Worm (Caenorhabditis elegans): Measurements from ENCODE around the gene snr-3.

- TF ChIP-seq nhr-12 (tag; optimal IDR thresholded peaks at IDR 0.05), result no peak
- TF ChIP-seq unc-62 (GFP tag; optimal IDR thresholded peaks at IDR 0.05), result no peak
- peak; percentile 66 for TF ChIP-seq pha-4 (tag; optimal IDR thresholded peaks at IDR 0.05)
- TF ChIP-seq blmp-1 (tag; optimal IDR thresholded peaks at IDR 0.05), result no peak
- TF ChIP-seq ces-1 (GFP tag; optimal IDR thresholded peaks at IDR 0.05), result no peak
- no peak for TF ChIP-seq M03D4.4 (tag; optimal IDR thresholded peaks at IDR 0.05)
These were observed at the start of gene snr-3, which contains the start of gene rsp-5 for ce11 chrII:6489711-6490184.
